Worm (Caenorhabditis elegans) whole organism, mixed stage, embryonic: ENCODE measurements around the gene ZK892.6.

Experiments
- M03D4.4 ChIP-seq: sonication (generic microtip); optimal IDR thresholded peaks from 2 replicates; lab custom pipeline; 2017; ENCODE audit warnings: mild to moderate bottlenecking, missing genetic modification characterization, missing compliant biosample characterization
- bed-3 ChIP-seq: fragments of 200-800 bp; sonication (Bioruptor generic); optimal IDR thresholded peaks from 3 replicates; lab custom pipeline; 2018; ENCODE audit warnings: mild to moderate bottlenecking, missing genetic modification characterization, moderate library complexity, missing compliant biosample characterization
- ceh-39 ChIP-seq: fragments of 150-350 bp; optimal IDR thresholded peaks from 2 replicates; lab custom pipeline; 2014; ENCODE audit warnings: missing biosample characterization, missing genetic modification characterization
- ceh-43 ChIP-seq: fragments of 200-800 bp; sonication (Bioruptor generic); optimal IDR thresholded peaks from 2 replicates; lab custom pipeline; 2018; ENCODE audit warnings: mild to moderate bottlenecking, missing genetic modification characterization, moderate library complexity, missing compliant biosample characterization
- ceh-83 ChIP-seq: fragments of 200-800 bp; sonication (Bioruptor generic); optimal IDR thresholded peaks from 2 replicates; lab custom pipeline; 2018; ENCODE audit warnings: mild to moderate bottlenecking, missing genetic modification characterization, missing compliant biosample characterization
- ces-1 ChIP-seq: fragments of 150-350 bp; optimal IDR thresholded peaks from 2 replicates; lab custom pipeline; 2014; ENCODE audit warnings: missing biosample characterization, missing genetic modification reagents, missing genetic modification characterization
- cnd-1 ChIP-seq: fragments of 200-800 bp; sonication (Bioruptor generic); optimal IDR thresholded peaks from 2 replicates; lab custom pipeline; 2018; ENCODE audit warnings: mild to moderate bottlenecking, missing genetic modification characterization, missing compliant biosample characterization
- drap-1 ChIP-seq: fragments of 200-800 bp; sonication (Bioruptor generic); optimal IDR thresholded peaks from 3 replicates; lab custom pipeline; 2018; ENCODE audit warnings: mild to moderate bottlenecking, missing genetic modification characterization, missing compliant biosample characterization
- elt-1 ChIP-seq: sonication (generic microtip); optimal IDR thresholded peaks from 2 replicates; lab custom pipeline; 2017; ENCODE audit warnings: missing genetic modification characterization, mild to moderate bottlenecking, missing compliant biosample characterization, antibody characterized with exemption, moderate library complexity, borderline replicate concordance; ENCODE audit not compliant: insufficient read depth
- elt-3 ChIP-seq: fragments of 150-350 bp; optimal IDR thresholded peaks from 2 replicates; lab custom pipeline; 2014; ENCODE audit warnings: missing biosample characterization, missing genetic modification characterization
- flh-1 ChIP-seq: fragments of 200-800 bp; sonication (Bioruptor generic); optimal IDR thresholded peaks from 2 replicates; lab custom pipeline; 2018; ENCODE audit warnings: mild to moderate bottlenecking, missing genetic modification characterization, moderate library complexity, missing compliant biosample characterization
- ham-2 ChIP-seq: fragments of 200-800 bp; sonication (Bioruptor generic); optimal IDR thresholded peaks from 2 replicates; lab custom pipeline; 2018; ENCODE audit warnings: mild to moderate bottlenecking, missing genetic modification characterization, missing compliant biosample characterization
- hlh-1 ChIP-seq: fragments of 150-350 bp; optimal IDR thresholded peaks from 2 replicates; lab custom pipeline; 2014; ENCODE audit warnings: missing biosample characterization, missing genetic modification reagents, missing genetic modification characterization
- lin-13 ChIP-seq: fragments of 150-350 bp; optimal IDR thresholded peaks from 2 replicates; lab custom pipeline; 2014; ENCODE audit warnings: missing biosample characterization, missing genetic modification characterization
- lsy-2 ChIP-seq: fragments of 150-350 bp; optimal IDR thresholded peaks from 2 replicates; lab custom pipeline; 2014; ENCODE audit warnings: missing biosample characterization, missing genetic modification characterization
- mab-5 ChIP-seq: fragments of 150-350 bp; optimal IDR thresholded peaks from 2 replicates; lab custom pipeline; 2014; ENCODE audit warnings: missing biosample characterization, missing genetic modification characterization
- mep-1 ChIP-seq: fragments of 150-350 bp; optimal IDR thresholded peaks from 2 replicates; lab custom pipeline; 2017; ENCODE audit warnings: missing biosample characterization, missing genetic modification reagents, missing genetic modification characterization, inconsistent platforms
- nhr-12 ChIP-seq: fragments of 150-350 bp; optimal IDR thresholded peaks from 2 replicates; lab custom pipeline; 2014; ENCODE audit warnings: missing biosample characterization, missing genetic modification characterization
- nhr-2 ChIP-seq: fragments of 150-350 bp; optimal IDR thresholded peaks from 2 replicates; lab custom pipeline; 2014; ENCODE audit warnings: missing biosample characterization, missing genetic modification characterization
- nhr-28 ChIP-seq: fragments of 150-350 bp; optimal IDR thresholded peaks from 2 replicates; lab custom pipeline; 2014; ENCODE audit warnings: missing biosample characterization, missing genetic modification characterization
- nhr-76 ChIP-seq: sonication (generic microtip); optimal IDR thresholded peaks from 2 replicates; lab custom pipeline; 2017; ENCODE audit warnings: missing biosample characterization, missing genetic modification characterization
- pha-4 ChIP-seq: fragments of 150-350 bp; optimal IDR thresholded peaks from 2 replicates; lab custom pipeline; 2018; ENCODE audit warnings: missing biosample characterization, missing genetic modification reagents, missing genetic modification characterization
- sem-2 ChIP-seq: fragments of 200-800 bp; sonication (Bioruptor generic); optimal IDR thresholded peaks from 2 replicates; lab custom pipeline; 2018; ENCODE audit warnings: mild to moderate bottlenecking, missing genetic modification characterization, missing compliant biosample characterization
- snpc-4 ChIP-seq: fragments of 150-350 bp; optimal IDR thresholded peaks from 2 replicates; lab custom pipeline; 2014; ENCODE audit warnings: missing biosample characterization, missing genetic modification characterization
- sptf-1 ChIP-seq: sonication (generic microtip); optimal IDR thresholded peaks from 2 replicates; lab custom pipeline; 2017; ENCODE audit warnings: mild to moderate bottlenecking, missing genetic modification characterization, moderate library complexity, missing compliant biosample characterization
- tbx-8 ChIP-seq: fragments of 200-800 bp; sonication (Bioruptor generic); optimal IDR thresholded peaks from 2 replicates; lab custom pipeline; 2018; ENCODE audit warnings: mild to moderate bottlenecking, missing genetic modification characterization, moderate library complexity, missing compliant biosample characterization
- unc-120 ChIP-seq: sonication (generic microtip); optimal IDR thresholded peaks from 2 replicates; lab custom pipeline; 2017; ENCODE audit warnings: missing genetic modification characterization, missing compliant biosample characterization; ENCODE audit not compliant: poor library complexity, severe bottlenecking
- unc-39 ChIP-seq: fragments of 150-350 bp; optimal IDR thresholded peaks from 2 replicates; lab custom pipeline; 2014; ENCODE audit warnings: missing biosample characterization, missing genetic modification characterization
- unc-62 ChIP-seq: fragments of 150-350 bp; optimal IDR thresholded peaks from 2 replicates; lab custom pipeline; 2014; ENCODE audit warnings: missing biosample characterization, missing genetic modification reagents, missing genetic modification characterization
- zip-8 ChIP-seq: fragments of 150-350 bp; optimal IDR thresholded peaks from 2 replicates; lab custom pipeline; 2014; ENCODE audit warnings: missing biosample characterization, missing genetic modification characterization
- ztf-11 ChIP-seq: fragments of 150-350 bp; optimal IDR thresholded peaks from 2 replicates; lab custom pipeline; 2014; ENCODE audit warnings: missing biosample characterization, missing genetic modification characterization

Gene ZK892.6

DNA sequence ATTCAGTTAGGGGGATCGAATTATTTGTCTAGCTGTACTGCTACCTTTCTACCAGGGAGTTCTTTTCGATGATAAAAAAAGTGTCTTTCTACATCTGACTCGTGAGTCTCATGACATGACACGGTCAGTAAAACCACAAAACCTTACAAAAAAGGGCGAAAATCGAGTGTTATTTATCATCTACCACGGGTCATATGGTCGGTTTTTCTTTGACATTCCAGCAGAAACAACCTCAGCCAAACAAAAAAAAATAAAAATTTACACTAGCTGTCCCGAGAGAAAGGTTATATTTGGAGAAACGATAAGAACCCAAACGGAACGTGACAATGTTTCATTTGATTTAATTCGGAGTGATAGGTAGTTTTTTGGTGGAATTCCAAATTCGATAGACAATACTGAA lies 39.7 kb upstream of the ZK892.6 start:
- TF ChIP-seq cnd-1 (tag; lab: Kevin White, UChicago) (no peak), unc-39 (tag; lab: Kevin White, UChicago) (no peak), elt-1 (tag; lab: Kevin White, UChicago) (no peak), tbx-8 (GFP tag; lab: Kevin White, UChicago) (no peak), nhr-12 (tag; lab: Kevin White, UChicago) (no peak), M03D4.4 (tag; lab: Kevin White, UChicago) (no peak), lin-13 (tag; lab: Kevin White, UChicago) (no peak), pha-4 (tag; lab: Kevin White, UChicago) (no peak)

DNA sequence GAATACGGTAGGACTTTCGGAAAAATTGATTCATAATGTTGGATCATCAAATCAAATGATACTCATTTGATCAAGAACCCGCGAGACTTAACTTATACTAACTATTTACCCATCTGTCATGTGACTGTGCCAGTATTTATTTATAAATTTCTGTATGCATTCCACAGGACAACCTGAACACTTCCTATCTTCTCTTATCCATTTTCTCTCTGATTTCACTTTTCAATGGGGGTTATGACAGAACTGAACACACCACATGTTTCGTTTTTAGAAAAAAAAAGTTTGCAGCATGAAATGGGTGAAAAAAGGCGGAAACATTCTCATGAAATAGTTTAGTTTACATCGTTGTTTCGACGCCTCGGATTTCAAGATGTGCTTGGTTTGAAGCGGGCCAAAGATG lies 37.6 kb upstream of the ZK892.6 start:
- no peak for TF ChIP-seq nhr-28 (tag; lab: Kevin White, UChicago)
- TF ChIP-seq hlh-1 (tag; lab: Kevin White, UChicago) = no peak
- no peak for TF ChIP-seq nhr-2 (tag; lab: Kevin White, UChicago)
- no peak for TF ChIP-seq zip-8
- no peak for TF ChIP-seq ces-1 (GFP tag; lab: Kevin White, UChicago)
- TF ChIP-seq nhr-76 (tag; lab: Kevin White, UChicago) = no peak
- TF ChIP-seq ceh-43 (GFP tag; lab: Kevin White, UChicago) = no peak
- TF ChIP-seq drap-1 = no peak
- no peak for TF ChIP-seq M03D4.4 (tag; lab: Kevin White, UChicago)
- TF ChIP-seq unc-62 (GFP tag; lab: Kevin White, UChicago) = no peak
- TF ChIP-seq unc-120 = no peak
- no peak for TF ChIP-seq ceh-83 (GFP tag; lab: Kevin White, UChicago)
- no peak for TF ChIP-seq tbx-8 (GFP tag; lab: Kevin White, UChicago)
- no peak for TF ChIP-seq ham-2 (GFP tag; lab: Kevin White, UChicago)
- no peak for TF ChIP-seq ztf-11
- TF ChIP-seq ceh-39 (tag; lab: Kevin White, UChicago) = no peak
- TF ChIP-seq elt-3 (tag; lab: Kevin White, UChicago) = no peak
- no peak for TF ChIP-seq sptf-1

- TF ChIP-seq ceh-83 (GFP tag; lab: Kevin White, UChicago) = no peak
- TF ChIP-seq mep-1 (tag; lab: Kevin White, UChicago) = no peak
- no peak for TF ChIP-seq snpc-4 (tag; lab: Kevin White, UChicago)
- no peak for TF ChIP-seq flh-1 (GFP tag; lab: Kevin White, UChicago)
- TF ChIP-seq bed-3 (GFP tag; lab: Kevin White, UChicago) = no peak
- TF ChIP-seq nhr-28 (tag; lab: Kevin White, UChicago) = no peak
- no peak for TF ChIP-seq unc-120
- no peak for TF ChIP-seq sem-2 (GFP tag; lab: Kevin White, UChicago)
- TF ChIP-seq sptf-1 = no peak
- TF ChIP-seq elt-1 (tag; lab: Kevin White, UChicago) = no peak
- no peak for TF ChIP-seq unc-39 (tag; lab: Kevin White, UChicago)
Observed at ce11 chrII:10016013-10016412, 36.1 kb upstream of the ZK892.6 start, which contains the start of gene lec-2. lec-2 (minus strand) TSS chrII:10016183.

ce11 chrII:10014384-10014783 lies 34.5 kb upstream of the ZK892.6 start:
- TF ChIP-seq nhr-12 (tag; lab: Kevin White, UChicago) (no peak), mab-5 (no peak), lin-13 (tag; lab: Kevin White, UChicago) (no peak), nhr-2 (tag; lab: Kevin White, UChicago) (no peak), elt-1 (tag; lab: Kevin White, UChicago) (no peak), lsy-2 (tag; lab: Kevin White, UChicago) (no peak), ceh-43 (GFP tag; lab: Kevin White, UChicago) (no peak), M03D4.4 (tag; lab: Kevin White, UChicago) (no peak)
- TF ChIP-seq, all 35 proteins: peak for 0

DNA sequence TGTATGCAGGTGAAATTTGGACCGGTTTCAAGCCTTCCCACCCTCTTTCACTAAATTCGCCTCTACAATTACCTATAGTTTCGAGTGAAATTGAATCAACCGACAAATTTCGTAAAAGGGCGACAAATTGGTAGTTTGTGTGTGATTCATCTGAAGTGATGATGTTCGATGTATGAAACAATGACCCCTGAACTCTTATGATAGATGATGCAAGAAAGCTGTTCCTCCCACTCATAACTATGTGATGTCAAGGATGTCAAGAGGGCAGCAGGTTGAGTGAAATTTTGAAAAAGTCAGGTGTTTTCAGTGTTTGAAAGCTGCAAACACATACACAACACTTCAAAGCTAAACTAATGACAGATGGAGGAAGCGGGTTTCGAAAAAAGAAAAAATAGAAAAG lies 32.6 kb upstream of the ZK892.6 start:
- TF ChIP-seq ceh-83 (GFP tag; lab: Kevin White, UChicago) (no peak), zip-8 (no peak), lin-13 (tag; lab: Kevin White, UChicago) (no peak), unc-62 (GFP tag; lab: Kevin White, UChicago) (no peak), elt-1 (tag; lab: Kevin White, UChicago) (no peak), bed-3 (GFP tag; lab: Kevin White, UChicago) (no peak), M03D4.4 (tag; lab: Kevin White, UChicago) (no peak), drap-1 (no peak), nhr-2 (tag; lab: Kevin White, UChicago) (no peak), mep-1 (tag; lab: Kevin White, UChicago) (no peak), lsy-2 (tag; lab: Kevin White, UChicago) (no peak), sptf-1 (no peak), unc-120 (no peak), nhr-28 (tag; lab: Kevin White, UChicago) (no peak), nhr-76 (tag; lab: Kevin White, UChicago) (no peak), snpc-4 (tag; lab: Kevin White, UChicago) (no peak)
